Fruit fly (Drosophila melanogaster) whole organism, pupa: ENCODE measurements around the gene Chd1.

ENCODE experiments used
- CG15710 ChIP-seq: fragments of 200-800 bp; sonication (Bioruptor generic); optimal IDR thresholded peaks from 2 replicates; lab custom pipeline; 2018; ENCODE audit warnings: missing biosample characterization, mild to moderate bottlenecking, missing genetic modification characterization, moderate library complexity
- CG17806 ChIP-seq: fragments of 200-800 bp; sonication (Bioruptor generic); optimal IDR thresholded peaks from 2 replicates; lab custom pipeline; 2018; ENCODE audit warnings: missing biosample characterization, mild to moderate bottlenecking, missing genetic modification characterization, moderate library complexity
- CG8159 ChIP-seq: fragments of 200-800 bp; sonication (Bioruptor generic); optimal IDR thresholded peaks from 3 replicates; lab custom pipeline; 2018; ENCODE audit warnings: missing biosample characterization, mild to moderate bottlenecking, missing genetic modification characterization, moderate library complexity
- Pif1A ChIP-seq: fragments of 200-800 bp; sonication (Bioruptor generic); optimal IDR thresholded peaks from 3 replicates; lab custom pipeline; 2016; ENCODE audit warnings: missing biosample characterization, missing genetic modification characterization
- Snoo ChIP-seq: fragments of 200-800 bp; sonication (Bioruptor generic); optimal IDR thresholded peaks from 3 replicates; lab custom pipeline; 2017; ENCODE audit warnings: missing biosample characterization, mild to moderate bottlenecking, missing genetic modification characterization, inconsistent platforms
- fd96Ca ChIP-seq: fragments of 200-800 bp; sonication (Bioruptor generic); IDR thresholded peaks from 3 replicates; pipeline ENCODE4 v1.3.6; 2022; ENCODE audit warnings: missing biosample characterization, missing genetic modification characterization
- gl ChIP-seq: fragments of 200-800 bp; sonication (Bioruptor generic); optimal IDR thresholded peaks from 2 replicates; lab custom pipeline; 2018; ENCODE audit warnings: missing biosample characterization, mild to moderate bottlenecking, missing genetic modification characterization
- rn ChIP-seq: fragments of 200-800 bp; sonication (Bioruptor generic); IDR thresholded peaks from 2 replicates; pipeline ENCODE4 v1.3.6; 2022; ENCODE audit warnings: missing biosample characterization, missing genetic modification characterization

- TF ChIP-seq Snoo (tag; lab: Kevin White, UChicago) (no peak), fd96Ca (no peak), CG17806 (no peak), rn (GFP tag; lab: Robert Waterston, UW) (no peak), Pif1A (GFP tag; lab: Kevin White, UChicago) (no peak), CG8159 (no peak), gl (no peak), CG15710 (no peak)
These were observed 33.1 kb downstream of the Chd1 start, which contains the start of gene Rbp9 for dm6 chr2L:2954472-2954871.
